Worm (Caenorhabditis elegans) whole organism, late embryonic: ENCODE results near the gene srg-17.
A peak's percentile ranks its signal among the peaks of the same experiment; 100 is the strongest.
"Not testable (repeated sequence)": the region's sequence is repeated elsewhere in the genome, so short reads cannot be mapped to it uniquely, and the experiment has no call there.

ENCODE experiments used
- C38D4.7 ChIP-seq: fragments of 200-800 bp; sonication (Bioruptor generic); optimal IDR thresholded peaks from 2 replicates; lab custom pipeline; 2018; ENCODE audit warnings: mild to moderate bottlenecking, missing genetic modification characterization, moderate library complexity, missing compliant biosample characterization
- K02D7.2 ChIP-seq: sonication (generic microtip); optimal IDR thresholded peaks from 2 replicates; lab custom pipeline; 2017; ENCODE audit warnings: mild to moderate bottlenecking, missing genetic modification characterization, missing compliant biosample characterization
- K09A11.1 ChIP-seq: sonication (generic microtip); optimal IDR thresholded peaks from 2 replicates; lab custom pipeline; 2017; ENCODE audit warnings: antibody characterized with exemption, mild to moderate bottlenecking, missing genetic modification characterization, missing compliant biosample characterization; ENCODE audit not compliant: insufficient read depth
- T23F11.4 ChIP-seq: fragments of 200-800 bp; sonication (Bioruptor generic); optimal IDR thresholded peaks from 2 replicates; lab custom pipeline; 2018; ENCODE audit warnings: mild to moderate bottlenecking, missing genetic modification characterization, missing compliant biosample characterization
- ahr-1 ChIP-seq: sonication (generic microtip); optimal IDR thresholded peaks from 2 replicates; lab custom pipeline; 2016; ENCODE audit warnings: missing genetic modification characterization, missing compliant biosample characterization
- ceh-14 ChIP-seq: sonication (generic microtip); optimal IDR thresholded peaks from 2 replicates; lab custom pipeline; 2016; ENCODE audit warnings: missing genotype, missing genetic modification characterization, missing compliant biosample characterization
- ceh-18 ChIP-seq: sonication (generic microtip); optimal IDR thresholded peaks from 2 replicates; lab custom pipeline; 2016; ENCODE audit warnings: missing genetic modification characterization, missing compliant biosample characterization
- ceh-24 ChIP-seq: sonication (generic microtip); optimal IDR thresholded peaks from 2 replicates; lab custom pipeline; 2016; ENCODE audit warnings: mild to moderate bottlenecking, missing genetic modification characterization, missing compliant biosample characterization
- ceh-31 ChIP-seq: sonication (generic microtip); optimal IDR thresholded peaks from 2 replicates; lab custom pipeline; 2016; ENCODE audit warnings: missing genetic modification characterization, missing compliant biosample characterization
- ceh-45 ChIP-seq: fragments of 200-800 bp; sonication (Bioruptor generic); IDR thresholded peaks from 2 replicates; pipeline ENCODE4 v1.3.6; 2022; ENCODE audit warnings: missing genetic modification reagents, missing genetic modification characterization, missing compliant biosample characterization
- ceh-48 ChIP-seq: sonication (generic microtip); optimal IDR thresholded peaks from 2 replicates; lab custom pipeline; 2016; ENCODE audit warnings: missing genetic modification characterization, inconsistent platforms, missing compliant biosample characterization
- che-1 ChIP-seq: sonication (generic microtip); optimal IDR thresholded peaks from 2 replicates; lab custom pipeline; 2016; ENCODE audit warnings: mild to moderate bottlenecking, missing genetic modification characterization, missing compliant biosample characterization
- dmd-4 ChIP-seq: sonication (generic microtip); optimal IDR thresholded peaks from 2 replicates; lab custom pipeline; 2016; ENCODE audit warnings: borderline replicate concordance, missing genetic modification characterization, missing compliant biosample characterization
- dve-1 ChIP-seq: sonication (generic microtip); optimal IDR thresholded peaks from 2 replicates; lab custom pipeline; 2017; ENCODE audit warnings: antibody characterized with exemption, mild to moderate bottlenecking, missing genetic modification characterization, missing compliant biosample characterization
- elt-2 ChIP-seq: sonication (generic microtip); optimal IDR thresholded peaks from 2 replicates; lab custom pipeline; 2016; ENCODE audit warnings: missing genetic modification reagents, missing genetic modification characterization, missing compliant biosample characterization
- elt-4 ChIP-seq: sonication (generic microtip); optimal IDR thresholded peaks from 2 replicates; lab custom pipeline; 2016; ENCODE audit warnings: missing genetic modification characterization, missing compliant biosample characterization
- fax-1 ChIP-seq: sonication (generic microtip); optimal IDR thresholded peaks from 2 replicates; lab custom pipeline; 2016; ENCODE audit warnings: missing genotype, missing genetic modification characterization, missing compliant biosample characterization
- fkh-10 ChIP-seq: fragments of 150-350 bp; optimal IDR thresholded peaks from 2 replicates; lab custom pipeline; 2014; ENCODE audit warnings: missing biosample characterization, missing genetic modification reagents, missing genetic modification characterization
- fkh-6 ChIP-seq: sonication (generic microtip); optimal IDR thresholded peaks from 2 replicates; lab custom pipeline; 2016; ENCODE audit warnings: missing genetic modification characterization, missing compliant biosample characterization
- gmeb-2 ChIP-seq: sonication (generic microtip); optimal IDR thresholded peaks from 2 replicates; lab custom pipeline; 2016; ENCODE audit warnings: missing genetic modification characterization, inconsistent platforms, missing compliant biosample characterization
- hlh-13 ChIP-seq: fragments of 200-800 bp; sonication (Bioruptor generic); optimal IDR thresholded peaks from 2 replicates; lab custom pipeline; 2018; ENCODE audit warnings: mild to moderate bottlenecking, missing genetic modification characterization, missing compliant biosample characterization
- hlh-8 ChIP-seq: sonication (generic microtip); optimal IDR thresholded peaks from 2 replicates; lab custom pipeline; 2016; ENCODE audit warnings: missing genotype, missing genetic modification characterization, missing compliant biosample characterization
- mec-3 ChIP-seq: sonication (generic microtip); optimal IDR thresholded peaks from 2 replicates; lab custom pipeline; 2016; ENCODE audit warnings: borderline replicate concordance, missing genetic modification characterization, missing compliant biosample characterization
- nhr-232 ChIP-seq: sonication (generic microtip); optimal IDR thresholded peaks from 2 replicates; lab custom pipeline; 2016; ENCODE audit warnings: missing genetic modification characterization, missing compliant biosample characterization
- npax-4 ChIP-seq: sonication (generic microtip); optimal IDR thresholded peaks from 2 replicates; lab custom pipeline; 2016; ENCODE audit warnings: missing genetic modification characterization, missing compliant biosample characterization
- pax-1 ChIP-seq: fragments of 150-350 bp; optimal IDR thresholded peaks from 2 replicates; lab custom pipeline; 2014; ENCODE audit warnings: missing biosample characterization, missing genetic modification characterization
- pha-4 ChIP-seq: fragments of 150-350 bp; optimal IDR thresholded peaks from 2 replicates; lab custom pipeline; 2018; ENCODE audit warnings: missing biosample characterization, missing genetic modification reagents, missing genetic modification characterization
- pros-1 ChIP-seq: fragments of 150-350 bp; optimal IDR thresholded peaks from 2 replicates; lab custom pipeline; 2014; ENCODE audit warnings: missing biosample characterization, missing genetic modification reagents, missing genetic modification characterization
- ref-2 ChIP-seq: sonication (generic microtip); optimal IDR thresholded peaks from 2 replicates; lab custom pipeline; 2016; ENCODE audit warnings: missing genetic modification characterization, missing compliant biosample characterization
- rnt-1 ChIP-seq: sonication (generic microtip); optimal IDR thresholded peaks from 2 replicates; lab custom pipeline; 2016; ENCODE audit warnings: missing genetic modification characterization, missing compliant biosample characterization
- tbx-7 ChIP-seq: sonication (generic microtip); optimal IDR thresholded peaks from 2 replicates; lab custom pipeline; 2016; ENCODE audit warnings: missing genotype, missing genetic modification characterization, missing compliant biosample characterization
- unc-3 ChIP-seq, 2 experiments: fragments of 200-800 bp in 1 of 2; sonication (Bioruptor generic) in 1 of 2; sonication (generic microtip) in 1 of 2; conservative IDR thresholded peaks in 1 of 2; optimal IDR thresholded peaks in 1 of 2; 2 replicates each; pipeline versions ENCODE4 v1.3.6 to Lab custom; 2016 to 2022; ENCODE audit warnings: missing compliant biosample characterization in 2 of 2, missing genetic modification characterization in 2 of 2, missing genetic modification reagents in 1 of 2
- unc-55 ChIP-seq: sonication (generic microtip); optimal IDR thresholded peaks from 2 replicates; lab custom pipeline; 2017; ENCODE audit warnings: missing biosample characterization, missing genetic modification reagents, missing genetic modification characterization
- ztf-16 ChIP-seq: sonication (generic microtip); optimal IDR thresholded peaks from 2 replicates; lab custom pipeline; 2017; ENCODE audit warnings: missing genetic modification characterization, missing compliant biosample characterization

The srg-17 gene

ce11 chrII:12435202-12435872, 38.2 kb upstream of the srg-17 start:
- no peak for TF ChIP-seq unc-55
- no peak for TF ChIP-seq gmeb-2 (tag; lab: Kevin White, UChicago)
- no peak for TF ChIP-seq pax-1 (tag; lab: Kevin White, UChicago)
- no peak for TF ChIP-seq elt-4 (tag; lab: Kevin White, UChicago)
- no peak for TF ChIP-seq mec-3 (tag; lab: Kevin White, UChicago)
- TF ChIP-seq ceh-18 (tag; lab: Kevin White, UChicago) = no peak
- no peak for TF ChIP-seq C38D4.7 (GFP tag; lab: Kevin White, UChicago)
- no peak for TF ChIP-seq ceh-24
- no peak for TF ChIP-seq ceh-48 (tag; lab: Kevin White, UChicago)
- TF ChIP-seq ahr-1 (tag; lab: Kevin White, UChicago) = no peak
- no peak for TF ChIP-seq fkh-6 (tag; lab: Kevin White, UChicago)
- no peak for TF ChIP-seq dmd-4 (tag; lab: Kevin White, UChicago)
- TF ChIP-seq K02D7.2 (tag; lab: Kevin White, UChicago) = no peak

- TF ChIP-seq C38D4.7 (GFP tag; lab: Kevin White, UChicago) (no peak), fax-1 (tag; lab: Kevin White, UChicago) (no peak), dve-1 (tag; lab: Kevin White, UChicago) (peak; percentile 70)
Observed at ce11 chrII:12436717-12437116, 36.8 kb upstream of the srg-17 start.

- TF ChIP-seq pros-1 (tag; lab: Kevin White, UChicago) (no peak), K09A11.1 (tag; lab: Kevin White, UChicago) (no peak), pha-4 (tag; lab: Kevin White, UChicago) (no peak), ceh-14 (peak; percentile 39), T23F11.4 (no peak), hlh-8 (tag; lab: Kevin White, UChicago) (no peak)
Observed at ce11 chrII:12438441-12438840, 35.1 kb upstream of the srg-17 start, which contains the start of gene Y57A10C.9. Y57A10C.9 (minus strand) TSS chrII:12438541.

ce11 chrII:12441164-12441563, 32.3 kb upstream of the srg-17 start, which contains the start of gene Y57A10C.10:
Y57A10C.10 (minus strand) TSS chrII:12441264.
- not testable (repeated sequence) for TF ChIP-seq nhr-232, pax-1, ceh-31 (tag; lab: Kevin White, UChicago)

- no peak for TF ChIP-seq che-1 (tag; lab: Kevin White, UChicago)
- TF ChIP-seq nhr-232 (tag; lab: Kevin White, UChicago) = no peak
- no peak for TF ChIP-seq gmeb-2 (tag; lab: Kevin White, UChicago)
- TF ChIP-seq fax-1 (tag; lab: Kevin White, UChicago) = no peak
- no peak for TF ChIP-seq fkh-6 (tag; lab: Kevin White, UChicago)
- no peak for TF ChIP-seq hlh-8 (tag; lab: Kevin White, UChicago)
- no peak for TF ChIP-seq ztf-16 (tag; lab: Kevin White, UChicago)
- no peak for TF ChIP-seq ceh-14
- TF ChIP-seq tbx-7 (tag; lab: Kevin White, UChicago) = no peak
- no peak for TF ChIP-seq K09A11.1 (tag; lab: Kevin White, UChicago)
- TF ChIP-seq fkh-10 (GFP tag; lab: Kevin White, UChicago) = no peak
- no peak for TF ChIP-seq ceh-45 (GFP tag; lab: Robert Waterston, UW)
- no peak for TF ChIP-seq rnt-1 (tag; lab: Kevin White, UChicago)
- no peak for TF ChIP-seq elt-2 (tag; lab: Kevin White, UChicago)
- TF ChIP-seq unc-3 (GFP tag; conservative IDR thresholded peaks at IDR 0.05; lab: Robert Waterston, UW) = no peak
- no peak for TF ChIP-seq unc-3 (tag; optimal IDR thresholded peaks at IDR 0.05; lab: Kevin White, UChicago)
- TF ChIP-seq ref-2 (tag; lab: Kevin White, UChicago) = no peak
- TF ChIP-seq elt-4 (tag; lab: Kevin White, UChicago) = no peak
- TF ChIP-seq ceh-48 (tag; lab: Kevin White, UChicago) = no peak
- TF ChIP-seq npax-4 (tag; lab: Kevin White, UChicago) = no peak
- TF ChIP-seq hlh-13 = no peak
Observed at ce11 chrII:12444679-12445376, 28.7 kb upstream of the srg-17 start, which contains the start of the genes W05H5.1 and pitr-6. W05H5.1 (minus strand) TSS chrII:12444779. pitr-6 (plus strand) TSS chrII:12445326.
